Worm (Caenorhabditis elegans) whole organism, L2 larva: ENCODE measurements around the gene F35E8.7.

Experiments used
- ceh-82 ChIP-seq: fragments of 150-350 bp; optimal IDR thresholded peaks from 2 replicates; lab custom pipeline; 2014; ENCODE audit warnings: missing biosample characterization, missing genetic modification characterization
- crh-2 ChIP-seq: sonication (generic microtip); optimal IDR thresholded peaks from 2 replicates; lab custom pipeline; 2017; ENCODE audit warnings: missing biosample characterization, missing genetic modification characterization

ce11 chrV:15887708-15888295 is 26.0 kb upstream of the F35E8.7 start:
- TF ChIP-seq crh-2 (tag; lab: Kevin White, UChicago), result no peak
- no peak for TF ChIP-seq ceh-82 (tag; lab: Kevin White, UChicago)
